Worm (Caenorhabditis elegans) whole organism, mixed stage, embryonic: Measurements from ENCODE around the gene daf-18.

Experiments
- M03D4.4 ChIP-seq: sonication (generic microtip); optimal IDR thresholded peaks from 2 replicates; lab custom pipeline; 2017; ENCODE audit warnings: mild to moderate bottlenecking, missing genetic modification characterization, missing compliant biosample characterization
- blmp-1 ChIP-seq: fragments of 150-350 bp; optimal IDR thresholded peaks from 2 replicates; lab custom pipeline; 2014; ENCODE audit warnings: missing biosample characterization, missing genetic modification characterization
- ceh-39 ChIP-seq: fragments of 150-350 bp; optimal IDR thresholded peaks from 2 replicates; lab custom pipeline; 2014; ENCODE audit warnings: missing biosample characterization, missing genetic modification characterization
- ceh-43 ChIP-seq: fragments of 200-800 bp; sonication (Bioruptor generic); optimal IDR thresholded peaks from 2 replicates; lab custom pipeline; 2018; ENCODE audit warnings: mild to moderate bottlenecking, missing genetic modification characterization, moderate library complexity, missing compliant biosample characterization
- ceh-83 ChIP-seq: fragments of 200-800 bp; sonication (Bioruptor generic); optimal IDR thresholded peaks from 2 replicates; lab custom pipeline; 2018; ENCODE audit warnings: mild to moderate bottlenecking, missing genetic modification characterization, missing compliant biosample characterization
- ces-1 ChIP-seq: fragments of 150-350 bp; optimal IDR thresholded peaks from 2 replicates; lab custom pipeline; 2014; ENCODE audit warnings: missing biosample characterization, missing genetic modification reagents, missing genetic modification characterization
- cnd-1 ChIP-seq: fragments of 200-800 bp; sonication (Bioruptor generic); optimal IDR thresholded peaks from 2 replicates; lab custom pipeline; 2018; ENCODE audit warnings: mild to moderate bottlenecking, missing genetic modification characterization, missing compliant biosample characterization
- elt-3 ChIP-seq: fragments of 150-350 bp; optimal IDR thresholded peaks from 2 replicates; lab custom pipeline; 2014; ENCODE audit warnings: missing biosample characterization, missing genetic modification characterization
- flh-1 ChIP-seq: fragments of 200-800 bp; sonication (Bioruptor generic); optimal IDR thresholded peaks from 2 replicates; lab custom pipeline; 2018; ENCODE audit warnings: mild to moderate bottlenecking, missing genetic modification characterization, moderate library complexity, missing compliant biosample characterization
- ham-2 ChIP-seq: fragments of 200-800 bp; sonication (Bioruptor generic); optimal IDR thresholded peaks from 2 replicates; lab custom pipeline; 2018; ENCODE audit warnings: mild to moderate bottlenecking, missing genetic modification characterization, missing compliant biosample characterization
- hlh-1 ChIP-seq: fragments of 150-350 bp; optimal IDR thresholded peaks from 2 replicates; lab custom pipeline; 2014; ENCODE audit warnings: missing biosample characterization, missing genetic modification reagents, missing genetic modification characterization
- lin-13 ChIP-seq: fragments of 150-350 bp; optimal IDR thresholded peaks from 2 replicates; lab custom pipeline; 2014; ENCODE audit warnings: missing biosample characterization, missing genetic modification characterization
- lin-32 ChIP-seq: fragments of 200-800 bp; sonication (Bioruptor generic); optimal IDR thresholded peaks from 2 replicates; lab custom pipeline; 2018; ENCODE audit warnings: mild to moderate bottlenecking, missing genetic modification characterization, missing compliant biosample characterization
- lsy-2 ChIP-seq: fragments of 150-350 bp; optimal IDR thresholded peaks from 2 replicates; lab custom pipeline; 2014; ENCODE audit warnings: missing biosample characterization, missing genetic modification characterization
- mab-5 ChIP-seq: fragments of 150-350 bp; optimal IDR thresholded peaks from 2 replicates; lab custom pipeline; 2014; ENCODE audit warnings: missing biosample characterization, missing genetic modification characterization
- mep-1 ChIP-seq: fragments of 150-350 bp; optimal IDR thresholded peaks from 2 replicates; lab custom pipeline; 2017; ENCODE audit warnings: missing biosample characterization, missing genetic modification reagents, missing genetic modification characterization, inconsistent platforms
- mls-2 ChIP-seq: sonication (generic microtip); optimal IDR thresholded peaks from 2 replicates; lab custom pipeline; 2016; ENCODE audit warnings: mild to moderate bottlenecking, missing genetic modification characterization, moderate library complexity, missing compliant biosample characterization
- nhr-12 ChIP-seq: fragments of 150-350 bp; optimal IDR thresholded peaks from 2 replicates; lab custom pipeline; 2014; ENCODE audit warnings: missing biosample characterization, missing genetic modification characterization
- nhr-2 ChIP-seq: fragments of 150-350 bp; optimal IDR thresholded peaks from 2 replicates; lab custom pipeline; 2014; ENCODE audit warnings: missing biosample characterization, missing genetic modification characterization
- nhr-237 ChIP-seq: fragments of 150-350 bp; optimal IDR thresholded peaks from 2 replicates; lab custom pipeline; 2014; ENCODE audit warnings: missing biosample characterization, missing genetic modification characterization
- nhr-28 ChIP-seq: fragments of 150-350 bp; optimal IDR thresholded peaks from 2 replicates; lab custom pipeline; 2014; ENCODE audit warnings: missing biosample characterization, missing genetic modification characterization
- nhr-76 ChIP-seq: sonication (generic microtip); optimal IDR thresholded peaks from 2 replicates; lab custom pipeline; 2017; ENCODE audit warnings: missing biosample characterization, missing genetic modification characterization
- pha-4 ChIP-seq: fragments of 150-350 bp; optimal IDR thresholded peaks from 2 replicates; lab custom pipeline; 2018; ENCODE audit warnings: missing biosample characterization, missing genetic modification reagents, missing genetic modification characterization
- sem-2 ChIP-seq: fragments of 200-800 bp; sonication (Bioruptor generic); optimal IDR thresholded peaks from 2 replicates; lab custom pipeline; 2018; ENCODE audit warnings: mild to moderate bottlenecking, missing genetic modification characterization, missing compliant biosample characterization
- snpc-4 ChIP-seq: fragments of 150-350 bp; optimal IDR thresholded peaks from 2 replicates; lab custom pipeline; 2014; ENCODE audit warnings: missing biosample characterization, missing genetic modification characterization
- sptf-1 ChIP-seq: sonication (generic microtip); optimal IDR thresholded peaks from 2 replicates; lab custom pipeline; 2017; ENCODE audit warnings: mild to moderate bottlenecking, missing genetic modification characterization, moderate library complexity, missing compliant biosample characterization
- tbx-8 ChIP-seq: fragments of 200-800 bp; sonication (Bioruptor generic); optimal IDR thresholded peaks from 2 replicates; lab custom pipeline; 2018; ENCODE audit warnings: mild to moderate bottlenecking, missing genetic modification characterization, moderate library complexity, missing compliant biosample characterization
- unc-120 ChIP-seq: sonication (generic microtip); optimal IDR thresholded peaks from 2 replicates; lab custom pipeline; 2017; ENCODE audit warnings: missing genetic modification characterization, missing compliant biosample characterization; ENCODE audit not compliant: poor library complexity, severe bottlenecking
- unc-39 ChIP-seq: fragments of 150-350 bp; optimal IDR thresholded peaks from 2 replicates; lab custom pipeline; 2014; ENCODE audit warnings: missing biosample characterization, missing genetic modification characterization
- unc-62 ChIP-seq: fragments of 150-350 bp; optimal IDR thresholded peaks from 2 replicates; lab custom pipeline; 2014; ENCODE audit warnings: missing biosample characterization, missing genetic modification reagents, missing genetic modification characterization
- zip-8 ChIP-seq: fragments of 150-350 bp; optimal IDR thresholded peaks from 2 replicates; lab custom pipeline; 2014; ENCODE audit warnings: missing biosample characterization, missing genetic modification characterization
- ztf-11 ChIP-seq: fragments of 150-350 bp; optimal IDR thresholded peaks from 2 replicates; lab custom pipeline; 2014; ENCODE audit warnings: missing biosample characterization, missing genetic modification characterization

daf-18 gene

DNA sequence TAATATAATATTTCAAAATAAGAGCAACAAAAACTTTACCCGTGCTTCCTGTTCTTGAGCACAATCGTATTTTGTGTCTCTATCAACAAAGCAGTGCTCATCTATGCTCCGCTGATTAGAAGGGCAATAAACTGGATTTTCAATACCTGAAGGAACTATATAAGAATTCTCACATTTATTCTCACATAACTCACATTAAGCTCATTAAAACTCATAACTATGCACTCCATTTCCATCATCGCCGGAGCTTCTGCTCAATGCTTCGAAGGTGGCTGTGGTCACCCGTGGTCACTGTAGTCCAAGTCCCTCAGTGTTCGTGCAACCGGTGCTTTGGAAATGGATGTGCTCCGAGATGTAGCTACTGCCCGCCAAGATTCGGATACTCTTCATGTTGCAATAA is 29.8 kb upstream of the daf-18 start, which contains the start of the genes Y66H1A.8 and M04G7.5:
Y66H1A.8 (minus strand) TSS at position 101 of the 400 bp plus-strand sequence.
M04G7.5 (plus strand) TSS at position 258 of the 400 bp plus-strand sequence.
- TF ChIP-seq nhr-237 (tag; lab: Kevin White, UChicago) (no peak), ceh-43 (GFP tag; lab: Kevin White, UChicago) (no peak), mep-1 (tag; lab: Kevin White, UChicago) (no peak), pha-4 (tag; lab: Kevin White, UChicago) (no peak), nhr-2 (tag; lab: Kevin White, UChicago) (no peak), ceh-83 (no peak), ces-1 (no peak), unc-62 (GFP tag; lab: Kevin White, UChicago) (no peak), mab-5 (tag; lab: Kevin White, UChicago) (no peak), nhr-28 (no peak), hlh-1 (tag; lab: Kevin White, UChicago) (no peak), nhr-12 (tag; lab: Kevin White, UChicago) (no peak), tbx-8 (no peak), elt-3 (tag; lab: Kevin White, UChicago) (no peak), mls-2 (no peak), sem-2 (GFP tag; lab: Kevin White, UChicago) (no peak)

DNA sequence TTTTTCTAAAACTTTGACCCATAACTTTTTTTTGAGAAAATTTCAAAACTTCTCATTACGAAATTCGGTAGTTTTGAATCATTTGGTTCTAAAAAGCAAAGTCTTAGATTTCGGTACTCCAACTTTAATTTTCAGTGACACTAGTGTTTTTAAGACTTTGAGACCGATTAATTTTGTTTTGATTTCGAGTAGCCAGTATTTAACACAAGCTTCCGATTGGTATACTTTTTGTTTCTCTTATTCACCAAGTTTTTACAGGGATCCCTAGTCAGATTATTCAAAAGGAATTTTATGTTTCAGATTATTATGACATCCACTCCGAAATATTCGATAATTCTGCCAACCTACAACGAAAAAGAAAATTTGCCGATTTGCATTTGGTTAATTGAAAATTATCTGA is 20.4 kb upstream of the daf-18 start, which contains the start of gene dpm-1:
dpm-1 (plus strand) TSS at position 301 of the 400 bp plus-strand sequence.
- TF ChIP-seq ceh-83: no peak
- TF ChIP-seq ces-1: no peak
- TF ChIP-seq ceh-43 (GFP tag; lab: Kevin White, UChicago): no peak
- no peak for TF ChIP-seq ztf-11
- no peak for TF ChIP-seq pha-4 (tag; lab: Kevin White, UChicago)
- TF ChIP-seq nhr-237 (tag; lab: Kevin White, UChicago): no peak
- no peak for TF ChIP-seq unc-120 (tag; lab: Kevin White, UChicago)
- TF ChIP-seq nhr-76 (tag; lab: Kevin White, UChicago): no peak
- TF ChIP-seq flh-1 (GFP tag; lab: Kevin White, UChicago): no peak
- no peak for TF ChIP-seq unc-62 (GFP tag; lab: Kevin White, UChicago)
- TF ChIP-seq lin-13 (tag; lab: Kevin White, UChicago): no peak
- no peak for TF ChIP-seq lin-32
- TF ChIP-seq blmp-1 (tag; lab: Kevin White, UChicago): no peak
- TF ChIP-seq lsy-2 (tag; lab: Kevin White, UChicago): no peak
- no peak for TF ChIP-seq snpc-4 (tag; lab: Kevin White, UChicago)
- TF ChIP-seq, all 35 proteins: peak for 0

DNA sequence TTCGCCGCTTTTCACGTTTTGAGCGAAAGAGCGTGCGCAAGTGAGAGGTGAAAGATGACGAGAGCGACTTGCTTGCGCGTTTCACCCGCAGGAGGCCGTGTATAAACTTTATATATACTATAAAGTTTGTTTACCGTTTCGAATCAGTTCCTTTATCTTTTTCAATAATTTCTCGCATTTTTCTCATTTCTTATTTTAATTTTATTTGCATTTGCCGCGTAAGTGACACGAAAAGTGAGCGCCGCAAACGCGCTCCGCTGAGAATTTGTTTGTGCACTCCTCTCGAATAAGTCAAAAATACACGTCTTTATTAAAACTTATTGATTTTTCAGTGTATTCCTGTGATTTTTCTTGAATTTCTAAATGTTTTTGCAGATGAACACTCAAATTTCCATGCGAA is 18.6 kb upstream of the daf-18 start, which contains the start of gene mrpl-55:
mrpl-55 (plus strand) TSS at position 364 of the 400 bp plus-strand sequence.
- TF ChIP-seq mep-1 (tag; lab: Kevin White, UChicago) (peak; percentile 94), lin-13 (tag; lab: Kevin White, UChicago) (peak; percentile 74), pha-4 (tag; lab: Kevin White, UChicago) (peak; percentile 58), unc-39 (tag; lab: Kevin White, UChicago) (no peak), tbx-8 (no peak), sptf-1 (tag; lab: Kevin White, UChicago) (peak; percentile 64), unc-62 (GFP tag; lab: Kevin White, UChicago) (no peak), cnd-1 (peak; percentile 31), ham-2 (GFP tag; lab: Kevin White, UChicago) (no peak), lin-32 (no peak), zip-8 (no peak), lsy-2 (tag; lab: Kevin White, UChicago) (peak; percentile 79), M03D4.4 (tag; lab: Kevin White, UChicago) (no peak), ces-1 (peak; percentile 82), mab-5 (tag; lab: Kevin White, UChicago) (no peak), snpc-4 (tag; lab: Kevin White, UChicago) (no peak), ceh-43 (GFP tag; lab: Kevin White, UChicago) (no peak), nhr-237 (tag; lab: Kevin White, UChicago) (peak; percentile 80), ceh-39 (tag; lab: Kevin White, UChicago) (peak; percentile 53)

DNA sequence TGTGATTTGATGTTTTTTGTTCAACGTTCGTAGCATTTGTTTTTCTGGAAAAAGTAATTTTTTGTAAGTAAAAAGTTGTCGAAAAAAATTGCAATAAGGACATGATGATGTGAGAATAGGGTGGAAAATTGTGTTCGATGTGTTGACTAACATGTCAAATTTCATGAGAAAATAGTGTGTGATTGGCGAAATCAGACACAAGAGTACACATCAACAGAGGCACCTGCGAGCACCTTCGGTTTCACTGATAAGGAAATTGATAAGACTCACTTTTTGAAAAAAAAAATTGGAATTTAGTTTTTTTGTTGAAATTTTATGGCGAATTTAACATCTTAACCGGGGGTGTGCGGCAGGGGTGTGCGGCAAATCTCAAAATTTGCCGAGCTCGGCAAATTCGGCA is 15.5 kb upstream of the daf-18 start, which contains the start of gene hum-8:
hum-8 (minus strand) TSS at position 46 of the 400 bp plus-strand sequence.
- TF ChIP-seq sem-2 (GFP tag; lab: Kevin White, UChicago) (no peak), ceh-43 (GFP tag; lab: Kevin White, UChicago) (no peak), blmp-1 (tag; lab: Kevin White, UChicago) (no peak), hlh-1 (tag; lab: Kevin White, UChicago) (no peak), unc-39 (tag; lab: Kevin White, UChicago) (no peak), lin-32 (no peak), nhr-76 (tag; lab: Kevin White, UChicago) (no peak), unc-62 (GFP tag; lab: Kevin White, UChicago) (no peak), ztf-11 (no peak), pha-4 (tag; lab: Kevin White, UChicago) (no peak)
